Fruit fly (Drosophila melanogaster) whole organism, embryonic: Measurements from ENCODE around the gene Dic61B.

Experiments used
- B-H2 ChIP-seq: fragments of 200-800 bp; sonication (Bioruptor generic); optimal IDR thresholded peaks from 2 replicates; lab custom pipeline; 2018; ENCODE audit warnings: missing biosample characterization, mild to moderate bottlenecking, missing genetic modification characterization
- CG10147 ChIP-seq: fragments of 200-800 bp; sonication (Bioruptor generic); optimal IDR thresholded peaks from 2 replicates; lab custom pipeline; 2019; ENCODE audit warnings: missing biosample characterization, mild to moderate bottlenecking, missing genetic modification characterization, moderate library complexity
- CG10431 ChIP-seq: fragments of 200-800 bp; sonication (Bioruptor generic); optimal IDR thresholded peaks from 3 replicates; lab custom pipeline; 2018; ENCODE audit warnings: missing biosample characterization, mild to moderate bottlenecking, missing genetic modification characterization
- CG11085 ChIP-seq: fragments of 200-800 bp; sonication (Bioruptor generic); IDR thresholded peaks from 2 replicates; pipeline ENCODE4 v1.3.6; 2022; ENCODE audit warnings: missing biosample characterization, missing genetic modification characterization
- CG11093 ChIP-seq: fragments of 200-800 bp; sonication (Bioruptor generic); IDR thresholded peaks from 3 replicates; pipeline ENCODE4 v1.3.6; 2022; ENCODE audit warnings: missing biosample characterization, missing genetic modification characterization
- CG11398 ChIP-seq: fragments of 200-800 bp; sonication (Bioruptor generic); optimal IDR thresholded peaks from 2 replicates; lab custom pipeline; 2016; ENCODE audit warnings: missing biosample characterization, missing genetic modification characterization
- CG12769 ChIP-seq: fragments of 200-800 bp; sonication (Bioruptor generic); optimal IDR thresholded peaks from 2 replicates; lab custom pipeline; 2019; ENCODE audit warnings: missing biosample characterization, mild to moderate bottlenecking, missing genetic modification characterization, moderate library complexity
- CG12942 ChIP-seq: fragments of 200-800 bp; sonication (Bioruptor generic); optimal IDR thresholded peaks from 3 replicates; lab custom pipeline; 2016; ENCODE audit warnings: missing biosample characterization, missing genetic modification characterization
- CG13296 ChIP-seq: fragments of 200-800 bp; sonication (Bioruptor generic); optimal IDR thresholded peaks from 3 replicates; lab custom pipeline; 2018; ENCODE audit warnings: missing biosample characterization, mild to moderate bottlenecking, missing genetic modification characterization
- CG15479 ChIP-seq: fragments of 200-800 bp; sonication (Bioruptor generic); optimal IDR thresholded peaks from 3 replicates; lab custom pipeline; 2019; ENCODE audit warnings: missing biosample characterization, mild to moderate bottlenecking, missing genetic modification characterization, moderate library complexity
- CG15514 ChIP-seq: fragments of 200-800 bp; sonication (Bioruptor generic); optimal IDR thresholded peaks from 3 replicates; lab custom pipeline; 2017; ENCODE audit warnings: missing biosample characterization, missing genetic modification characterization, mild to moderate bottlenecking, moderate library complexity, missing genetic modification reagents
- CG18476 ChIP-seq: fragments of 200-800 bp; sonication (Bioruptor generic); optimal IDR thresholded peaks from 2 replicates; lab custom pipeline; 2016; ENCODE audit warnings: missing biosample characterization, mild to moderate bottlenecking, missing genetic modification characterization
- CG2199 ChIP-seq: fragments of 200-800 bp; sonication (Bioruptor generic); IDR thresholded peaks from 3 replicates; pipeline ENCODE4 v1.3.6; 2022; ENCODE audit warnings: missing biosample characterization, missing genetic modification characterization
- CG30020 ChIP-seq: fragments of 200-800 bp; optimal IDR thresholded peaks from 2 replicates; lab custom pipeline; 2019; ENCODE audit warnings: missing biosample characterization, mild to moderate bottlenecking, missing genetic modification characterization, moderate library complexity
- CG34422 ChIP-seq: fragments of 200-800 bp; sonication (Bioruptor generic); IDR thresholded peaks from 3 replicates; pipeline ENCODE4 v1.3.6; 2022; ENCODE audit warnings: missing biosample characterization, missing genetic modification characterization
- CG42726 ChIP-seq: fragments of 200-800 bp; sonication (Bioruptor generic); IDR thresholded peaks from 2 replicates; pipeline ENCODE4 v1.3.6; 2022; ENCODE audit warnings: missing biosample characterization, missing genetic modification characterization; ENCODE audit not compliant: partially characterized antibody
- CG4730 ChIP-seq: fragments of 200-800 bp; sonication (Bioruptor generic); IDR thresholded peaks from 2 replicates; pipeline ENCODE4 v1.3.6; 2022; ENCODE audit warnings: missing biosample characterization, missing genetic modification characterization
- CG6854 ChIP-seq: fragments of 200-800 bp; sonication (Bioruptor generic); optimal IDR thresholded peaks from 3 replicates; lab custom pipeline; 2017; ENCODE audit warnings: missing biosample characterization, mild to moderate bottlenecking, missing genetic modification characterization
- CG7987 ChIP-seq: fragments of 200-800 bp; sonication (Bioruptor generic); optimal IDR thresholded peaks from 2 replicates; lab custom pipeline; 2018; ENCODE audit warnings: missing biosample characterization, mild to moderate bottlenecking, missing genetic modification characterization, moderate library complexity
- CG8388 ChIP-seq: fragments of 200-800 bp; sonication (Bioruptor generic); optimal IDR thresholded peaks from 2 replicates; lab custom pipeline; 2019; ENCODE audit warnings: missing biosample characterization, mild to moderate bottlenecking, missing genetic modification characterization, moderate library complexity
- CG8765 ChIP-seq: fragments of 200-800 bp; sonication (Bioruptor generic); IDR thresholded peaks from 2 replicates; pipeline ENCODE4 v1.3.6; 2022; ENCODE audit warnings: missing biosample characterization, missing genetic modification characterization
- CHES-1-like ChIP-seq: fragments of 200-800 bp; sonication (Bioruptor generic); optimal IDR thresholded peaks from 2 replicates; lab custom pipeline; 2016; ENCODE audit warnings: missing biosample characterization, missing genetic modification characterization
- Camta ChIP-seq: fragments of 200-800 bp; sonication (Bioruptor generic); optimal IDR thresholded peaks from 2 replicates; lab custom pipeline; 2016; ENCODE audit warnings: missing biosample characterization, missing genetic modification characterization
- Dfd ChIP-seq, 2 experiments: fragments of >200 bp; optimal IDR thresholded peaks; 2 replicates each; lab custom pipeline; 2017; ENCODE audit warnings: missing biosample characterization in 2 of 2, missing genetic modification characterization in 2 of 2
- Dll ChIP-seq: fragments of 200-800 bp; sonication (Bioruptor generic); IDR thresholded peaks from 4 replicates; pipeline ENCODE4 v1.3.6; 2022; ENCODE audit warnings: missing biosample characterization, missing genetic modification characterization; ENCODE audit not compliant: partially characterized antibody
- E2f1 ChIP-seq: fragments of 200-800 bp; sonication (Bioruptor generic); IDR thresholded peaks from 2 replicates; pipeline ENCODE4 v1.3.6; 2022; ENCODE audit warnings: missing biosample characterization, missing genetic modification characterization
- Fer3 ChIP-seq: fragments of 200-800 bp; sonication (Bioruptor generic); optimal IDR thresholded peaks from 2 replicates; lab custom pipeline; 2018; ENCODE audit warnings: missing biosample characterization, mild to moderate bottlenecking, missing genetic modification characterization, moderate library complexity
- Hand ChIP-seq: fragments of 200-800 bp; sonication (Bioruptor generic); optimal IDR thresholded peaks from 2 replicates; lab custom pipeline; 2017; ENCODE audit warnings: mild to moderate bottlenecking, missing biosample characterization, missing genetic modification reagents, missing genetic modification characterization
- Lpt ChIP-seq: fragments of >200 bp; optimal IDR thresholded peaks from 2 replicates; lab custom pipeline; 2018; ENCODE audit warnings: missing biosample characterization, missing genetic modification characterization
- MTF-1 ChIP-seq: fragments of 200-800 bp; sonication (Bioruptor generic); optimal IDR thresholded peaks from 2 replicates; lab custom pipeline; 2018; ENCODE audit warnings: missing biosample characterization, mild to moderate bottlenecking, missing genetic modification characterization, borderline replicate concordance
- Mad ChIP-seq: fragments of 200-800 bp; sonication (Bioruptor generic); optimal IDR thresholded peaks from 2 replicates; lab custom pipeline; 2016; ENCODE audit warnings: missing biosample characterization, missing genetic modification characterization
- Ptx1 ChIP-seq: fragments of 200-800 bp; sonication (Bioruptor generic); IDR thresholded peaks from 2 replicates; pipeline ENCODE4 v1.3.6; 2022; ENCODE audit warnings: missing biosample characterization, missing genetic modification characterization
- Trl ChIP-seq, 3 experiments: fragments of >200 bp in 2 of 3; fragments of 200-800 bp in 1 of 3; sonication (Bioruptor generic) in 1 of 3; optimal IDR thresholded peaks; 2 replicates in 1 of 3; 3 replicates in 2 of 3; lab custom pipeline; 2016 to 2017; ENCODE audit warnings: missing biosample characterization in 1 of 3, missing genetic modification characterization in 1 of 3
- Usf ChIP-seq: fragments of 200-800 bp; sonication (Bioruptor generic); optimal IDR thresholded peaks from 2 replicates; lab custom pipeline; 2017; ENCODE audit warnings: missing genotype, missing biosample characterization, missing genetic modification characterization
- ara ChIP-seq: fragments of 200-800 bp; sonication (Bioruptor generic); IDR thresholded peaks from 2 replicates; pipeline ENCODE4 v1.3.6; 2022; ENCODE audit warnings: missing biosample characterization, missing genetic modification characterization
- cas ChIP-seq: fragments of 200-800 bp; sonication (Bioruptor generic); IDR thresholded peaks from 2 replicates; pipeline ENCODE4 v1.3.6; 2022; ENCODE audit warnings: missing biosample characterization, missing genetic modification characterization
- caup ChIP-seq: fragments of 200-800 bp; sonication (Bioruptor generic); optimal IDR thresholded peaks from 3 replicates; lab custom pipeline; 2017; ENCODE audit warnings: missing biosample characterization, mild to moderate bottlenecking, missing genetic modification characterization, moderate library complexity; ENCODE audit not compliant: severe bottlenecking
- cg ChIP-seq: fragments of 200-800 bp; sonication (Bioruptor generic); optimal IDR thresholded peaks from 3 replicates; lab custom pipeline; 2019; ENCODE audit warnings: missing biosample characterization, mild to moderate bottlenecking, missing genetic modification characterization, moderate library complexity
- chm ChIP-seq: fragments of 200-800 bp; sonication (Bioruptor generic); IDR thresholded peaks from 2 replicates; pipeline ENCODE4 v1.3.6; 2022; ENCODE audit warnings: missing biosample characterization, missing genetic modification characterization
- gcm2 ChIP-seq: fragments of 200-800 bp; sonication (Bioruptor generic); optimal IDR thresholded peaks from 2 replicates; lab custom pipeline; 2016; ENCODE audit warnings: missing biosample characterization, missing genetic modification characterization
- hbn ChIP-seq: fragments of 200-800 bp; sonication (Bioruptor generic); IDR thresholded peaks from 2 replicates; pipeline ENCODE4 v1.3.6; 2022; ENCODE audit warnings: missing biosample characterization, missing genetic modification characterization; ENCODE audit not compliant: partially characterized antibody
- kay ChIP-seq: fragments of 200-800 bp; sonication (Bioruptor generic); optimal IDR thresholded peaks from 2 replicates; lab custom pipeline; 2016; ENCODE audit warnings: missing biosample characterization, missing genetic modification characterization
- luna ChIP-seq: fragments of 200-800 bp; sonication (Bioruptor generic); optimal IDR thresholded peaks from 2 replicates; lab custom pipeline; 2016; ENCODE audit warnings: missing biosample characterization, missing genetic modification characterization
- mam ChIP-seq: fragments of 200-800 bp; sonication (Bioruptor generic); optimal IDR thresholded peaks from 3 replicates; lab custom pipeline; 2016; ENCODE audit warnings: missing biosample characterization, missing genetic modification characterization
- mirr ChIP-seq: fragments of 200-800 bp; sonication (Bioruptor generic); optimal IDR thresholded peaks from 3 replicates; lab custom pipeline; 2018; ENCODE audit warnings: missing biosample characterization, mild to moderate bottlenecking, missing genetic modification characterization
- mld ChIP-seq: fragments of 200-800 bp; sonication (Bioruptor generic); IDR thresholded peaks from 3 replicates; pipeline ENCODE4 v1.3.6; 2022; ENCODE audit warnings: missing biosample characterization, missing genetic modification characterization; ENCODE audit not compliant: partially characterized antibody
- pho ChIP-seq: fragments of 200-800 bp; sonication (Bioruptor generic); optimal IDR thresholded peaks from 2 replicates; lab custom pipeline; 2016; ENCODE audit warnings: missing biosample characterization, missing genetic modification characterization
- repo ChIP-seq: fragments of 200-800 bp; sonication (Bioruptor generic); optimal IDR thresholded peaks from 2 replicates; lab custom pipeline; 2016; ENCODE audit warnings: missing biosample characterization, missing genetic modification characterization
- usp ChIP-seq: fragments of >200 bp; optimal IDR thresholded peaks from 2 replicates; lab custom pipeline; 2017; ENCODE audit warnings: missing biosample characterization, missing genetic modification characterization
- zfh1 ChIP-seq: fragments of 200-800 bp; sonication (Bioruptor generic); IDR thresholded peaks from 3 replicates; pipeline ENCODE4 v1.3.6; 2022; ENCODE audit warnings: missing biosample characterization, missing genetic modification characterization

Gene Dic61B

dm6 chr3L:184251-184650 lies 31.9 kb upstream of the Dic61B start, which contains the start of the genes CG34140, Mkp and Mtch (continued):
- peak; percentile 60; the same call in 1 of the 3 replicates for TF ChIP-seq mld
- TF ChIP-seq chm (GFP tag; lab: Robert Waterston, UW), result peak; percentile 64
- TF ChIP-seq MTF-1 (GFP tag; lab: Kevin White, UChicago), result peak; percentile 26
- TF ChIP-seq cas, result peak; percentile 77
- TF ChIP-seq luna, result peak; percentile 55
- TF ChIP-seq pho (GFP tag; lab: Kevin White, UChicago), result peak; percentile 91
- peak; percentile 76 for TF ChIP-seq gcm2 (GFP tag; lab: Kevin White, UChicago)
- TF ChIP-seq Dfd (GFP tag; optimal IDR thresholded peaks at IDR 0.05; lab: Kevin White, UChicago), result no peak
- no peak for TF ChIP-seq usp (GFP tag; lab: Kevin White, UChicago)
- peak; percentile 74 for TF ChIP-seq zfh1 (GFP tag; lab: Robert Waterston, UW)
- TF ChIP-seq CG13296 (GFP tag; lab: Kevin White, UChicago), result no peak
- no peak for TF ChIP-seq Fer3
- no peak for TF ChIP-seq B-H2 (GFP tag; lab: Kevin White, UChicago)
- peak; percentile 89 for TF ChIP-seq CG34422 (GFP tag; lab: Robert Waterston, UW)
- TF ChIP-seq Dll (GFP tag; lab: Robert Waterston, UW), result peak; percentile 98
- TF ChIP-seq CG6854 (GFP tag; lab: Kevin White, UChicago), result no peak
- TF ChIP-seq CG8765 (GFP tag; lab: Robert Waterston, UW), result peak; percentile 58; the same call in 1 of the 2 replicates
- peak; percentile 93 for TF ChIP-seq mam (GFP tag; lab: Kevin White, UChicago)
- TF ChIP-seq CG11398 (GFP tag; lab: Kevin White, UChicago), result peak; percentile 71
- no peak for TF ChIP-seq mirr
- peak; percentile 79 for TF ChIP-seq ara (GFP tag; lab: Robert Waterston, UW)
- TF ChIP-seq CG12942 (GFP tag; lab: Kevin White, UChicago), result peak; percentile 86
- 0 out of 2 replicates have a peak, but pooled peaks have one; percentile 59 for TF ChIP-seq CG42726 (GFP tag; lab: Robert Waterston, UW)
- TF ChIP-seq CG4730 (GFP tag; lab: Robert Waterston, UW), result peak; percentile 65
- no peak for TF ChIP-seq cg (GFP tag; lab: Kevin White, UChicago)
- TF ChIP-seq CG8388, result peak; percentile 77
- no peak for TF ChIP-seq CG10147
- peak; percentile 33; the same call in 1 of the 3 replicates for TF ChIP-seq CG11093 (GFP tag; lab: Robert Waterston, UW)
- TF ChIP-seq Hand (GFP tag; lab: Kevin White, UChicago), result peak; percentile 58
- no peak for TF ChIP-seq Trl (optimal IDR thresholded peaks at IDR 0.05; lab: Kevin White, UChicago)
- TF ChIP-seq Trl (GFP tag; optimal IDR thresholded peaks at IDR 0.05; lab: Kevin White, UChicago), result peak; percentile 93
- peak; percentile 84 for TF ChIP-seq Mad (GFP tag; lab: Kevin White, UChicago)
- TF ChIP-seq caup, result no peak
- TF ChIP-seq Camta, result peak; percentile 79
- TF ChIP-seq Usf, result peak; percentile 32
- peak; percentile 80 for TF ChIP-seq CG30020 (tag; lab: Kevin White, UChicago)
- TF ChIP-seq repo (GFP tag; lab: Kevin White, UChicago), result peak; percentile 82
- TF ChIP-seq CG12769 (tag; lab: Kevin White, UChicago), result no peak
- peak; percentile 84 for TF ChIP-seq Ptx1 (GFP tag; lab: Robert Waterston, UW)
- peak; percentile 65 for TF ChIP-seq CG11085 (GFP tag; lab: Robert Waterston, UW)
- TF ChIP-seq CHES-1-like, result peak; percentile 87
- TF ChIP-seq CG15479 (GFP tag; lab: Kevin White, UChicago), result no peak
- TF ChIP-seq Lpt (GFP tag; lab: Kevin White, UChicago), result no peak
- peak; percentile 40 for TF ChIP-seq CG7987 (GFP tag; lab: Kevin White, UChicago)
- TF ChIP-seq CG15514 (GFP tag; lab: Kevin White, UChicago), result peak; percentile 84
- TF ChIP-seq E2f1 (GFP tag; lab: Robert Waterston, UW), result peak; percentile 77
- TF ChIP-seq hbn (GFP tag; lab: Robert Waterston, UW), result peak; percentile 94
- TF ChIP-seq kay (GFP tag; lab: Kevin White, UChicago), result peak; percentile 90
- TF ChIP-seq CG10431, result peak; percentile 85
- no peak for TF ChIP-seq CG2199 (GFP tag; lab: Robert Waterston, UW)
- peak; percentile 86 for TF ChIP-seq CG18476 (GFP tag; lab: Kevin White, UChicago)
